Fruit fly (Drosophila melanogaster) whole organism, embryonic: ENCODE results near the gene CG13924.

Experiments used
- Atf6 ChIP-seq: fragments of 200-800 bp; sonication (Bioruptor generic); IDR thresholded peaks from 2 replicates; pipeline ENCODE4 v1.3.6; 2022; ENCODE audit warnings: missing biosample characterization, missing genetic modification characterization
- BEAF-32 ChIP-seq: fragments of 200-800 bp; sonication (Bioruptor generic); optimal IDR thresholded peaks from 3 replicates; lab custom pipeline; 2017; ENCODE audit warnings: missing biosample characterization, missing genetic modification characterization, mild to moderate bottlenecking, moderate library complexity, missing genetic modification reagents
- CG10462 ChIP-seq: fragments of 200-800 bp; sonication (Bioruptor generic); optimal IDR thresholded peaks from 2 replicates; lab custom pipeline; 2016; ENCODE audit warnings: missing biosample characterization, missing genetic modification characterization
- CG10959 ChIP-seq: fragments of 200-800 bp; sonication (Bioruptor generic); IDR thresholded peaks from 2 replicates; pipeline ENCODE4 v1.3.6; 2022; ENCODE audit warnings: missing biosample characterization, missing genetic modification characterization
- CG11398 ChIP-seq: fragments of 200-800 bp; sonication (Bioruptor generic); optimal IDR thresholded peaks from 2 replicates; lab custom pipeline; 2016; ENCODE audit warnings: missing biosample characterization, missing genetic modification characterization
- CG11456 ChIP-seq: fragments of 200-800 bp; sonication (Bioruptor generic); IDR thresholded peaks from 3 replicates; pipeline ENCODE4 v1.3.6; 2022; ENCODE audit warnings: missing biosample characterization, missing genetic modification characterization
- CG13123 ChIP-seq: fragments of 200-800 bp; sonication (Bioruptor generic); optimal IDR thresholded peaks from 2 replicates; lab custom pipeline; 2016; ENCODE audit warnings: missing biosample characterization, missing genetic modification characterization
- CG13287 ChIP-seq: fragments of 200-800 bp; sonication (Bioruptor generic); IDR thresholded peaks from 2 replicates; pipeline ENCODE4 v1.3.6; 2022; ENCODE audit warnings: missing biosample characterization, missing genetic modification characterization; ENCODE audit not compliant: partially characterized antibody
- CG14014 ChIP-seq: fragments of 200-800 bp; sonication (Bioruptor generic); IDR thresholded peaks from 2 replicates; pipeline ENCODE4 v1.3.6; 2022; ENCODE audit warnings: missing biosample characterization, missing genetic modification characterization
- CG14441 ChIP-seq: fragments of 200-800 bp; sonication (Bioruptor generic); IDR thresholded peaks from 2 replicates; pipeline ENCODE4 v1.3.6; 2022; ENCODE audit warnings: missing biosample characterization, missing genetic modification characterization
- CG15073 ChIP-seq: fragments of 200-800 bp; sonication (Bioruptor generic); optimal IDR thresholded peaks from 2 replicates; lab custom pipeline; 2016; ENCODE audit warnings: missing biosample characterization, missing genetic modification characterization
- CG17361 ChIP-seq: fragments of 200-800 bp; sonication (Bioruptor generic); IDR thresholded peaks from 3 replicates; pipeline ENCODE4 v1.3.6; 2022; ENCODE audit warnings: missing biosample characterization, missing genetic modification characterization
- CG2678 ChIP-seq: fragments of 200-800 bp; sonication (Bioruptor generic); optimal IDR thresholded peaks from 3 replicates; lab custom pipeline; 2019; ENCODE audit warnings: missing biosample characterization, mild to moderate bottlenecking, missing genetic modification characterization, moderate library complexity
- CG33557 ChIP-seq: fragments of 200-800 bp; sonication (Bioruptor generic); optimal IDR thresholded peaks from 2 replicates; lab custom pipeline; 2019; ENCODE audit warnings: missing biosample characterization, mild to moderate bottlenecking, missing genetic modification characterization, moderate library complexity
- CG34224 ChIP-seq: fragments of 200-800 bp; sonication (Bioruptor generic); IDR thresholded peaks from 3 replicates; pipeline ENCODE4 v1.3.6; 2022; ENCODE audit warnings: missing biosample characterization, missing genetic modification characterization; ENCODE audit not compliant: partially characterized antibody
- CG34422 ChIP-seq: fragments of 200-800 bp; sonication (Bioruptor generic); IDR thresholded peaks from 3 replicates; pipeline ENCODE4 v1.3.6; 2022; ENCODE audit warnings: missing biosample characterization, missing genetic modification characterization
- CG4730 ChIP-seq: fragments of 200-800 bp; sonication (Bioruptor generic); IDR thresholded peaks from 2 replicates; pipeline ENCODE4 v1.3.6; 2022; ENCODE audit warnings: missing biosample characterization, missing genetic modification characterization
- CG6689 ChIP-seq: fragments of 200-800 bp; sonication (Bioruptor generic); IDR thresholded peaks from 2 replicates; pipeline ENCODE4 v1.3.6; 2022; ENCODE audit warnings: missing biosample characterization, missing genetic modification characterization
- CG8765 ChIP-seq: fragments of 200-800 bp; sonication (Bioruptor generic); IDR thresholded peaks from 2 replicates; pipeline ENCODE4 v1.3.6; 2022; ENCODE audit warnings: missing biosample characterization, missing genetic modification characterization
- CG9437 ChIP-seq: fragments of 200-800 bp; sonication (Bioruptor generic); optimal IDR thresholded peaks from 2 replicates; lab custom pipeline; 2018; ENCODE audit warnings: missing biosample characterization, mild to moderate bottlenecking, missing genetic modification characterization
- D19A ChIP-seq: fragments of 200-800 bp; optimal IDR thresholded peaks from 3 replicates; lab custom pipeline; 2019; ENCODE audit warnings: missing biosample characterization, mild to moderate bottlenecking, missing genetic modification characterization, moderate library complexity
- Dp ChIP-seq: fragments of 200-800 bp; sonication (Bioruptor generic); optimal IDR thresholded peaks from 2 replicates; lab custom pipeline; 2018; ENCODE audit warnings: missing biosample characterization, mild to moderate bottlenecking, missing genetic modification characterization, moderate library complexity
- Drgx ChIP-seq: fragments of 200-800 bp; sonication (Bioruptor generic); IDR thresholded peaks from 2 replicates; pipeline ENCODE4 v1.3.6; 2022; ENCODE audit warnings: missing biosample characterization, missing genetic modification characterization
- Elba2 ChIP-seq: fragments of 200-800 bp; sonication (Bioruptor generic); optimal IDR thresholded peaks from 3 replicates; lab custom pipeline; 2016; ENCODE audit warnings: missing biosample characterization, missing genetic modification characterization
- Ets97D ChIP-seq: fragments of 200-800 bp; sonication (Bioruptor generic); optimal IDR thresholded peaks from 3 replicates; lab custom pipeline; 2016; ENCODE audit warnings: missing biosample characterization, missing genetic modification characterization
- Hr51 ChIP-seq, 2 experiments: fragments of 200-800 bp; sonication (Bioruptor generic); optimal IDR thresholded peaks; 2 replicates in 1 of 2; 3 replicates in 1 of 2; lab custom pipeline; 2016 to 2018; ENCODE audit warnings: missing biosample characterization in 2 of 2, missing genetic modification characterization in 2 of 2, mild to moderate bottlenecking in 1 of 2, moderate library complexity in 1 of 2
- Jarid2 ChIP-seq: fragments of 200-800 bp; sonication (Bioruptor generic); optimal IDR thresholded peaks from 3 replicates; lab custom pipeline; 2017; ENCODE audit warnings: mild to moderate bottlenecking, missing biosample characterization, missing genetic modification reagents, missing genetic modification characterization
- Lpt ChIP-seq: fragments of >200 bp; optimal IDR thresholded peaks from 2 replicates; lab custom pipeline; 2018; ENCODE audit warnings: missing biosample characterization, missing genetic modification characterization
- PHDP ChIP-seq: fragments of 200-800 bp; sonication (Bioruptor generic); optimal IDR thresholded peaks from 3 replicates; lab custom pipeline; 2018; ENCODE audit warnings: missing biosample characterization, mild to moderate bottlenecking, missing genetic modification characterization, moderate library complexity
- Ptx1 ChIP-seq: fragments of 200-800 bp; sonication (Bioruptor generic); IDR thresholded peaks from 2 replicates; pipeline ENCODE4 v1.3.6; 2022; ENCODE audit warnings: missing biosample characterization, missing genetic modification characterization
- Ravus ChIP-seq: fragments of 200-800 bp; sonication (Bioruptor generic); IDR thresholded peaks from 2 replicates; pipeline ENCODE4 v1.3.6; 2022; ENCODE audit warnings: missing biosample characterization, missing genetic modification characterization
- Sox100B ChIP-seq: fragments of 200-800 bp; sonication (Bioruptor generic); optimal IDR thresholded peaks from 3 replicates; lab custom pipeline; 2018; ENCODE audit warnings: missing biosample characterization, mild to moderate bottlenecking, missing genetic modification characterization
- Usf ChIP-seq: fragments of 200-800 bp; sonication (Bioruptor generic); optimal IDR thresholded peaks from 2 replicates; lab custom pipeline; 2017; ENCODE audit warnings: missing genotype, missing biosample characterization, missing genetic modification characterization
- ato ChIP-seq: fragments of 200-800 bp; sonication (Bioruptor generic); IDR thresholded peaks from 2 replicates; pipeline ENCODE4 v1.3.6; 2022; ENCODE audit warnings: missing biosample characterization, missing genetic modification characterization; ENCODE audit not compliant: partially characterized antibody
- chn ChIP-seq: fragments of 200-800 bp; sonication (Bioruptor generic); optimal IDR thresholded peaks from 2 replicates; lab custom pipeline; 2016; ENCODE audit warnings: missing biosample characterization, missing genetic modification characterization
- crol ChIP-seq: fragments of 200-800 bp; sonication (Bioruptor generic); IDR thresholded peaks from 2 replicates; pipeline ENCODE4 v1.3.6; 2022; ENCODE audit warnings: missing biosample characterization, missing genetic modification characterization
- dpn ChIP-seq, 2 experiments: fragments of 200-800 bp; sonication (Bioruptor generic); optimal IDR thresholded peaks; 3 replicates each; lab custom pipeline; 2016; ENCODE audit warnings: missing biosample characterization in 2 of 2, missing genetic modification characterization in 2 of 2
- ewg ChIP-seq: fragments of 200-800 bp; sonication (Bioruptor generic); optimal IDR thresholded peaks from 3 replicates; lab custom pipeline; 2017; ENCODE audit warnings: mild to moderate bottlenecking, missing biosample characterization, missing genetic modification reagents, missing genetic modification characterization
- gce ChIP-seq: fragments of 200-800 bp; sonication (Bioruptor generic); IDR thresholded peaks from 3 replicates; pipeline ENCODE4 v1.3.6; 2022; ENCODE audit warnings: missing biosample characterization, missing genetic modification characterization
- grn ChIP-seq: fragments of 200-800 bp; sonication (Bioruptor generic); optimal IDR thresholded peaks from 3 replicates; lab custom pipeline; 2017; ENCODE audit warnings: missing biosample characterization, missing genetic modification characterization
- gsb ChIP-seq: fragments of 200-800 bp; sonication (Bioruptor generic); IDR thresholded peaks from 2 replicates; pipeline ENCODE4 v1.3.6; 2022; ENCODE audit warnings: missing biosample characterization, missing genetic modification characterization
- jigr1 ChIP-seq: fragments of 200-800 bp; sonication (Bioruptor generic); IDR thresholded peaks from 3 replicates; pipeline ENCODE4 v1.3.6; 2022; ENCODE audit warnings: missing biosample characterization, missing genetic modification characterization
- nmo ChIP-seq: fragments of 200-800 bp; sonication (Bioruptor generic); optimal IDR thresholded peaks from 2 replicates; lab custom pipeline; 2018; ENCODE audit warnings: missing biosample characterization, mild to moderate bottlenecking, missing genetic modification characterization, moderate library complexity
- pb ChIP-seq: fragments of 200-800 bp; sonication (Bioruptor generic); optimal IDR thresholded peaks from 3 replicates; lab custom pipeline; 2016; ENCODE audit warnings: missing biosample characterization, missing genetic modification characterization
- pum ChIP-seq: fragments of 200-800 bp; sonication (Bioruptor generic); optimal IDR thresholded peaks from 2 replicates; lab custom pipeline; 2016; ENCODE audit warnings: missing biosample characterization, missing genetic modification characterization
- sima ChIP-seq: fragments of 200-800 bp; sonication (Bioruptor generic); optimal IDR thresholded peaks from 2 replicates; lab custom pipeline; 2016; ENCODE audit warnings: missing biosample characterization, missing genetic modification characterization
- slp2 ChIP-seq: fragments of 200-800 bp; sonication (Bioruptor generic); optimal IDR thresholded peaks from 2 replicates; lab custom pipeline; 2016; ENCODE audit warnings: missing biosample characterization, missing genetic modification characterization
- trh ChIP-seq: fragments of 200-800 bp; sonication (Bioruptor generic); optimal IDR thresholded peaks from 2 replicates; lab custom pipeline; 2016; ENCODE audit warnings: missing biosample characterization, missing genetic modification characterization
- ttk ChIP-seq: fragments of 200-800 bp; sonication (Bioruptor generic); IDR thresholded peaks from 2 replicates; pipeline ENCODE4 v2.1.2; 2022; ENCODE audit warnings: missing biosample characterization, missing genetic modification characterization
- unc-4 ChIP-seq: fragments of 200-800 bp; sonication (Bioruptor generic); IDR thresholded peaks from 2 replicates; pipeline ENCODE4 v1.3.6; 2022; ENCODE audit warnings: missing biosample characterization, missing genetic modification characterization; ENCODE audit not compliant: partially characterized antibody
- vnd ChIP-seq: fragments of 200-800 bp; sonication (Bioruptor generic); IDR thresholded peaks from 3 replicates; pipeline ENCODE4 v1.3.6; 2022; ENCODE audit warnings: missing biosample characterization, missing genetic modification characterization; ENCODE audit not compliant: partially characterized antibody

CG13924 gene

dm6 chr3L:1886125-1886544 is 16.3 kb downstream of the CG13924 start (continued):
- TF ChIP-seq Hr51 (GFP tag; optimal IDR thresholded peaks at IDR 0.05; lab: Kevin White, UChicago) (peak; percentile 61 to 86), sima (GFP tag; lab: Kevin White, UChicago) (peak; percentile 37), Ets97D (GFP tag; lab: Kevin White, UChicago) (peak; percentile 38), CG10462 (GFP tag; lab: Kevin White, UChicago) (peak; percentile 81), BEAF-32 (no peak), Usf (GFP tag; lab: Kevin White, UChicago) (peak; percentile 61), PHDP (tag; lab: Kevin White, UChicago) (peak; percentile 66), CG14014 (GFP tag; lab: Robert Waterston, UW) (peak; percentile 62; the same call in 1 of the 2 replicates), CG11456 (GFP tag; lab: Robert Waterston, UW) (peak; percentile 71), Ravus (GFP tag; lab: Robert Waterston, UW) (peak; percentile 73), crol (GFP tag; lab: Robert Waterston, UW) (no peak), CG6689 (peak; percentile 84), jigr1 (peak; percentile 56; the same call in 1 of the 3 replicates), gsb (GFP tag; lab: Robert Waterston, UW) (0 out of 2 replicates have a peak, but pooled peaks have one; percentile 26), vnd (no peak), CG10959 (GFP tag; lab: Robert Waterston, UW) (peak; percentile 95), chn (GFP tag; lab: Kevin White, UChicago) (peak; percentile 84), Drgx (GFP tag; lab: Robert Waterston, UW) (peak; percentile 99), ato (no peak), Sox100B (GFP tag; lab: Kevin White, UChicago) (peak; percentile 82), CG13287 (GFP tag; lab: Robert Waterston, UW) (no peak), slp2 (GFP tag; lab: Kevin White, UChicago) (peak; percentile 44), Elba2 (GFP tag; lab: Kevin White, UChicago) (peak; percentile 83), CG34224 (GFP tag; lab: Robert Waterston, UW) (no peak), ewg (GFP tag; lab: Kevin White, UChicago) (peak; percentile 83), Jarid2 (GFP tag; lab: Kevin White, UChicago) (no peak), Atf6 (GFP tag; lab: Robert Waterston, UW) (peak; percentile 28; the same call in 1 of the 2 replicates), pb (GFP tag; lab: Kevin White, UChicago) (peak; percentile 65), pum (peak; percentile 85), CG8765 (GFP tag; lab: Robert Waterston, UW) (peak; percentile 91), trh (peak; percentile 74), ttk (GFP tag; lab: Robert Waterston, UW) (peak; percentile 88), Ptx1 (peak; percentile 81), CG17361 (GFP tag; lab: Robert Waterston, UW) (peak; percentile 83), CG34422 (GFP tag; lab: Robert Waterston, UW) (peak; percentile 83), CG11398 (GFP tag; lab: Kevin White, UChicago) (peak; percentile 78), CG9437 (peak; percentile 72), dpn (GFP tag; optimal IDR thresholded peaks at IDR 0.05; lab: Kevin White, UChicago) (peak; percentile 76 to 84), Lpt (no peak), CG14441 (peak; percentile 88), CG2678 (tag; lab: Kevin White, UChicago) (peak; percentile 83), CG15073 (GFP tag; lab: Kevin White, UChicago) (no peak), nmo (GFP tag; lab: Kevin White, UChicago) (peak; percentile 89), unc-4 (no peak), gce (GFP tag; lab: Robert Waterston, UW) (peak; percentile 75; the same call in 2 of the 3 replicates), CG33557 (peak; percentile 34), CG4730 (peak; percentile 76), grn (GFP tag; lab: Kevin White, UChicago) (no peak), Dp (GFP tag; lab: Kevin White, UChicago) (no peak), CG13123 (GFP tag; lab: Kevin White, UChicago) (peak; percentile 58), D19A (peak; percentile 83)
